Fruit fly (Drosophila melanogaster) whole organism, embryonic: ENCODE results near the gene Cdc27.
A peak's percentile ranks its signal among the peaks of the same experiment; 100 is the strongest.

Source experiments
- Asciz ChIP-seq: fragments of 200-800 bp; sonication (Bioruptor generic); optimal IDR thresholded peaks from 2 replicates; lab custom pipeline; 2017; ENCODE audit warnings: missing biosample characterization, mild to moderate bottlenecking, missing genetic modification characterization, missing genetic modification reagents
- CG10321 ChIP-seq: fragments of 200-800 bp; sonication (Bioruptor generic); IDR thresholded peaks from 2 replicates; pipeline ENCODE4 v1.3.6; 2022; ENCODE audit warnings: missing biosample characterization, missing genetic modification characterization
- CG10462 ChIP-seq: fragments of 200-800 bp; sonication (Bioruptor generic); optimal IDR thresholded peaks from 2 replicates; lab custom pipeline; 2016; ENCODE audit warnings: missing biosample characterization, missing genetic modification characterization
- CG11093 ChIP-seq: fragments of 200-800 bp; sonication (Bioruptor generic); IDR thresholded peaks from 3 replicates; pipeline ENCODE4 v1.3.6; 2022; ENCODE audit warnings: missing biosample characterization, missing genetic modification characterization
- CG12104 ChIP-seq: fragments of 200-800 bp; sonication (Bioruptor generic); optimal IDR thresholded peaks from 3 replicates; lab custom pipeline; 2016; ENCODE audit warnings: missing biosample characterization, missing genetic modification characterization
- CG13624 ChIP-seq: fragments of 200-800 bp; sonication (Bioruptor generic); optimal IDR thresholded peaks from 2 replicates; lab custom pipeline; 2016; ENCODE audit warnings: missing biosample characterization, missing genetic modification characterization
- CG14710 ChIP-seq: fragments of 200-800 bp; sonication (Bioruptor generic); optimal IDR thresholded peaks from 3 replicates; lab custom pipeline; 2019; ENCODE audit warnings: missing biosample characterization, mild to moderate bottlenecking, missing genetic modification characterization, moderate library complexity
- CG1529 ChIP-seq: fragments of 200-800 bp; sonication (Bioruptor generic); optimal IDR thresholded peaks from 3 replicates; lab custom pipeline; 2018; ENCODE audit warnings: missing biosample characterization, missing genetic modification characterization
- CG1832 ChIP-seq: fragments of 200-800 bp; sonication (Bioruptor generic); optimal IDR thresholded peaks from 2 replicates; lab custom pipeline; 2017; ENCODE audit warnings: missing biosample characterization, mild to moderate bottlenecking, missing genetic modification characterization, inconsistent platforms
- CG18476 ChIP-seq: fragments of 200-800 bp; sonication (Bioruptor generic); optimal IDR thresholded peaks from 2 replicates; lab custom pipeline; 2016; ENCODE audit warnings: missing biosample characterization, mild to moderate bottlenecking, missing genetic modification characterization
- CG34224 ChIP-seq: fragments of 200-800 bp; sonication (Bioruptor generic); IDR thresholded peaks from 3 replicates; pipeline ENCODE4 v1.3.6; 2022; ENCODE audit warnings: missing biosample characterization, missing genetic modification characterization; ENCODE audit not compliant: partially characterized antibody
- CG3726 ChIP-seq: fragments of 200-800 bp; sonication (Bioruptor generic); IDR thresholded peaks from 3 replicates; pipeline ENCODE4, ENCODE4 v1.3.6; 2022; ENCODE audit warnings: missing biosample characterization, missing genetic modification characterization
- CG4282 ChIP-seq: fragments of 200-800 bp; sonication (Bioruptor generic); optimal IDR thresholded peaks from 2 replicates; lab custom pipeline; 2016; ENCODE audit warnings: missing biosample characterization, missing genetic modification characterization
- CG4820 ChIP-seq: fragments of 200-800 bp; sonication (Bioruptor generic); optimal IDR thresholded peaks from 3 replicates; lab custom pipeline; 2016; ENCODE audit warnings: missing biosample characterization, missing genetic modification characterization
- CG9437 ChIP-seq: fragments of 200-800 bp; sonication (Bioruptor generic); optimal IDR thresholded peaks from 2 replicates; lab custom pipeline; 2018; ENCODE audit warnings: missing biosample characterization, mild to moderate bottlenecking, missing genetic modification characterization
- CkIIα-i1 ChIP-seq: fragments of 200-800 bp; sonication (Bioruptor generic); IDR thresholded peaks from 2 replicates; pipeline ENCODE4 v1.3.6; 2022; ENCODE audit warnings: missing biosample characterization, missing genetic modification characterization
- Eip74EF ChIP-seq, 2 experiments: fragments of 200-800 bp in 1 of 2; fragments of >200 bp in 1 of 2; sonication (Bioruptor generic) in 1 of 2; optimal IDR thresholded peaks; 2 replicates each; lab custom pipeline; 2017 to 2019; ENCODE audit warnings: missing biosample characterization in 2 of 2, missing genetic modification characterization in 2 of 2, mild to moderate bottlenecking in 1 of 2, moderate library complexity in 1 of 2
- HmgD ChIP-seq: fragments of 200-800 bp; sonication (Bioruptor generic); optimal IDR thresholded peaks from 3 replicates; lab custom pipeline; 2016; ENCODE audit warnings: missing biosample characterization, missing genetic modification characterization
- Lim3 ChIP-seq: fragments of 200-800 bp; sonication (Bioruptor generic); IDR thresholded peaks from 2 replicates; pipeline ENCODE4 v1.3.6; 2022; ENCODE audit warnings: missing biosample characterization, missing genetic modification characterization
- al ChIP-seq: fragments of 200-800 bp; sonication (Bioruptor generic); IDR thresholded peaks from 2 replicates; pipeline ENCODE4 v1.3.6; 2022; ENCODE audit warnings: missing biosample characterization, missing genetic modification characterization
- bcd ChIP-seq: fragments of 200-800 bp; sonication (Bioruptor generic); optimal IDR thresholded peaks from 2 replicates; lab custom pipeline; 2017; ENCODE audit warnings: missing biosample characterization, mild to moderate bottlenecking, missing genetic modification characterization
- bigmax ChIP-seq: fragments of 200-800 bp; sonication (Bioruptor generic); optimal IDR thresholded peaks from 2 replicates; lab custom pipeline; 2018; ENCODE audit warnings: missing biosample characterization, mild to moderate bottlenecking, missing genetic modification characterization
- bsh ChIP-seq, 2 experiments: fragments of 200-800 bp; sonication (Bioruptor generic); optimal IDR thresholded peaks; 2 replicates each; lab custom pipeline; 2017 to 2018; ENCODE audit warnings: mild to moderate bottlenecking in 2 of 2, missing biosample characterization in 2 of 2, missing genetic modification characterization in 2 of 2, moderate library complexity in 1 of 2
- caup ChIP-seq: fragments of 200-800 bp; sonication (Bioruptor generic); optimal IDR thresholded peaks from 3 replicates; lab custom pipeline; 2017; ENCODE audit warnings: missing biosample characterization, mild to moderate bottlenecking, missing genetic modification characterization, moderate library complexity; ENCODE audit not compliant: severe bottlenecking
- emc ChIP-seq: fragments of 200-800 bp; sonication (Bioruptor generic); optimal IDR thresholded peaks from 2 replicates; lab custom pipeline; 2016; ENCODE audit warnings: missing biosample characterization, missing genetic modification characterization
- esg ChIP-seq: fragments of 200-800 bp; sonication (Bioruptor generic); conservative IDR thresholded peaks from 2 replicates; pipeline ENCODE4 v1.3.6; 2022; ENCODE audit warnings: missing biosample characterization, missing genetic modification characterization
- ewg ChIP-seq: fragments of 200-800 bp; sonication (Bioruptor generic); optimal IDR thresholded peaks from 3 replicates; lab custom pipeline; 2017; ENCODE audit warnings: mild to moderate bottlenecking, missing biosample characterization, missing genetic modification reagents, missing genetic modification characterization
- fu2 ChIP-seq: fragments of 200-800 bp; sonication (Bioruptor generic); optimal IDR thresholded peaks from 2 replicates; lab custom pipeline; 2016; ENCODE audit warnings: missing biosample characterization, missing genetic modification characterization
- gsb-n ChIP-seq: fragments of 200-800 bp; sonication (Bioruptor generic); optimal IDR thresholded peaks from 3 replicates; lab custom pipeline; 2018; ENCODE audit warnings: missing biosample characterization, mild to moderate bottlenecking, missing genetic modification characterization
- hbn ChIP-seq: fragments of 200-800 bp; sonication (Bioruptor generic); IDR thresholded peaks from 2 replicates; pipeline ENCODE4 v1.3.6; 2022; ENCODE audit warnings: missing biosample characterization, missing genetic modification characterization; ENCODE audit not compliant: partially characterized antibody
- her ChIP-seq: fragments of 200-800 bp; sonication (Bioruptor generic); optimal IDR thresholded peaks from 2 replicates; lab custom pipeline; 2016; ENCODE audit warnings: missing biosample characterization, missing genetic modification characterization
- hth ChIP-seq: fragments of >200 bp; optimal IDR thresholded peaks from 2 replicates; lab custom pipeline; 2017; ENCODE audit warnings: inconsistent platforms
- jigr1 ChIP-seq: fragments of 200-800 bp; sonication (Bioruptor generic); IDR thresholded peaks from 3 replicates; pipeline ENCODE4 v1.3.6; 2022; ENCODE audit warnings: missing biosample characterization, missing genetic modification characterization
- jing ChIP-seq: fragments of 200-800 bp; sonication (Bioruptor generic); optimal IDR thresholded peaks from 2 replicates; lab custom pipeline; 2018; ENCODE audit warnings: missing biosample characterization, mild to moderate bottlenecking, missing genetic modification characterization
- lilli ChIP-seq: fragments of 200-800 bp; sonication (Bioruptor generic); optimal IDR thresholded peaks from 3 replicates; lab custom pipeline; 2016; ENCODE audit warnings: missing biosample characterization, missing genetic modification characterization
- nom ChIP-seq: fragments of 200-800 bp; sonication (Bioruptor generic); optimal IDR thresholded peaks from 2 replicates; lab custom pipeline; 2017; ENCODE audit warnings: missing biosample characterization, missing genetic modification characterization, mild to moderate bottlenecking, moderate library complexity, missing genetic modification reagents
- pb ChIP-seq: fragments of 200-800 bp; sonication (Bioruptor generic); optimal IDR thresholded peaks from 3 replicates; lab custom pipeline; 2016; ENCODE audit warnings: missing biosample characterization, missing genetic modification characterization
- pfk ChIP-seq: fragments of 200-800 bp; sonication (Bioruptor generic); optimal IDR thresholded peaks from 2 replicates; lab custom pipeline; 2018; ENCODE audit warnings: missing biosample characterization, mild to moderate bottlenecking, missing genetic modification characterization, moderate library complexity
- pnt ChIP-seq: fragments of 200-800 bp; sonication (Bioruptor generic); optimal IDR thresholded peaks from 3 replicates; lab custom pipeline; 2016; ENCODE audit warnings: missing biosample characterization, missing genetic modification characterization
- ranshi ChIP-seq: fragments of 200-800 bp; sonication (Bioruptor generic); IDR thresholded peaks from 2 replicates; pipeline ENCODE4 v1.3.6; 2022; ENCODE audit warnings: missing biosample characterization, missing genetic modification characterization
- rib ChIP-seq: fragments of 200-800 bp; sonication (Bioruptor generic); IDR thresholded peaks from 2 replicates; pipeline ENCODE4 v1.3.6; 2022; ENCODE audit warnings: missing biosample characterization, missing genetic modification characterization
- salm ChIP-seq: fragments of 200-800 bp; sonication (Bioruptor generic); optimal IDR thresholded peaks from 2 replicates; lab custom pipeline; 2018; ENCODE audit warnings: missing biosample characterization, mild to moderate bottlenecking, missing genetic modification characterization
- sd ChIP-seq: fragments of 200-800 bp; sonication (Bioruptor generic); optimal IDR thresholded peaks from 3 replicates; lab custom pipeline; 2018; ENCODE audit warnings: missing biosample characterization, mild to moderate bottlenecking, missing genetic modification characterization, moderate library complexity
- sens ChIP-seq: fragments of 200-800 bp; sonication (Bioruptor generic); peaks from one replicate; lab custom pipeline; 2016; ENCODE audit warnings: missing biosample characterization, missing genetic modification characterization
- sens-2 ChIP-seq: fragments of 200-800 bp; sonication (Bioruptor generic); IDR thresholded peaks from 2 replicates; pipeline ENCODE4 v1.3.6; 2022; ENCODE audit warnings: missing biosample characterization, missing genetic modification characterization
- sna ChIP-seq: fragments of 200-800 bp; sonication (Bioruptor generic); IDR thresholded peaks from 2 replicates; pipeline ENCODE4 v1.3.6; 2022; ENCODE audit warnings: missing biosample characterization, missing genetic modification characterization; ENCODE audit not compliant: partially characterized antibody
- stc ChIP-seq: fragments of 200-800 bp; sonication (Bioruptor generic); IDR thresholded peaks from 2 replicates; pipeline ENCODE4 v1.3.6; 2022; ENCODE audit warnings: missing biosample characterization, missing genetic modification characterization
- trem ChIP-seq: fragments of 200-800 bp; optimal IDR thresholded peaks from 3 replicates; lab custom pipeline; 2019; ENCODE audit warnings: missing biosample characterization, mild to moderate bottlenecking, missing genetic modification characterization, moderate library complexity
- tup ChIP-seq: fragments of 200-800 bp; sonication (Bioruptor generic); optimal IDR thresholded peaks from 2 replicates; lab custom pipeline; 2016; ENCODE audit warnings: missing biosample characterization, mild to moderate bottlenecking, missing genetic modification characterization, moderate library complexity
- tx ChIP-seq: fragments of 200-800 bp; sonication (Bioruptor generic); optimal IDR thresholded peaks from 2 replicates; lab custom pipeline; 2016; ENCODE audit warnings: missing biosample characterization, missing genetic modification characterization
- usp ChIP-seq: fragments of >200 bp; optimal IDR thresholded peaks from 2 replicates; lab custom pipeline; 2017; ENCODE audit warnings: missing biosample characterization, missing genetic modification characterization
- zfh1 ChIP-seq: fragments of 200-800 bp; sonication (Bioruptor generic); IDR thresholded peaks from 3 replicates; pipeline ENCODE4 v1.3.6; 2022; ENCODE audit warnings: missing biosample characterization, missing genetic modification characterization

The Cdc27 gene

dm6 chr3L:7249167-7249566 is at the start of gene Cdc27 (continued):
- TF ChIP-seq Eip74EF (GFP tag; optimal IDR thresholded peaks at IDR 0.05; lab: Kevin White, UChicago) (peak in 1 of 2 experiments; percentile 91), bsh (GFP tag; optimal IDR thresholded peaks at IDR 0.05; lab: Kevin White, UChicago) (peak in 1 of 2 experiments; percentile 36), Asciz (GFP tag; lab: Kevin White, UChicago) (no peak), caup (GFP tag; lab: Kevin White, UChicago) (no peak), tup (GFP tag; lab: Kevin White, UChicago) (no peak), CG34224 (GFP tag; lab: Robert Waterston, UW) (peak; percentile 77), CG4820 (GFP tag; lab: Kevin White, UChicago) (no peak), hbn (GFP tag; lab: Robert Waterston, UW) (peak; percentile 77), ewg (no peak), CG18476 (GFP tag; lab: Kevin White, UChicago) (peak; percentile 21), salm (tag; lab: Kevin White, UChicago) (no peak), HmgD (GFP tag; lab: Kevin White, UChicago) (peak; percentile 59), ranshi (0 out of 2 replicates have a peak, but pooled peaks have one; percentile 26), CG14710 (tag; lab: Kevin White, UChicago) (peak; percentile 50), CG1832 (GFP tag; lab: Kevin White, UChicago) (no peak), jing (no peak), her (GFP tag; lab: Kevin White, UChicago) (no peak), CG4282 (GFP tag; lab: Kevin White, UChicago) (no peak), CG13624 (no peak), sens (peak; percentile 93), sd (no peak), trem (peak; percentile 67), hth (no peak), CG12104 (GFP tag; lab: Kevin White, UChicago) (no peak), fu2 (GFP tag; lab: Kevin White, UChicago) (peak; percentile 9), al (GFP tag; lab: Robert Waterston, UW) (peak; percentile 20; the same call in 1 of the 2 replicates), CG1529 (GFP tag; lab: Kevin White, UChicago) (no peak), CG9437 (GFP tag; lab: Kevin White, UChicago) (no peak), jigr1 (GFP tag; lab: Robert Waterston, UW) (no peak; the same call in 2 of the 3 replicates), sens-2 (GFP tag; lab: Robert Waterston, UW) (no peak), pb (GFP tag; lab: Kevin White, UChicago) (no peak), CkIIα-i1 (no peak), sna (GFP tag; lab: Robert Waterston, UW) (peak; percentile 75; the same call in 1 of the 2 replicates), bigmax (no peak), bcd (GFP tag; lab: Kevin White, UChicago) (peak; percentile 42), CG10321 (GFP tag; lab: Robert Waterston, UW) (no peak), Lim3 (GFP tag; lab: Robert Waterston, UW) (no peak), CG11093 (GFP tag; lab: Robert Waterston, UW) (no peak), pfk (GFP tag; lab: Kevin White, UChicago) (no peak), CG10462 (no peak), gsb-n (peak; percentile 16), pnt (GFP tag; lab: Kevin White, UChicago) (no peak), tx (GFP tag; lab: Kevin White, UChicago) (no peak), CG3726 (no peak), emc (no peak), usp (GFP tag; lab: Kevin White, UChicago) (no peak), lilli (GFP tag; lab: Kevin White, UChicago) (peak; percentile 48), nom (GFP tag; lab: Kevin White, UChicago) (no peak), zfh1 (GFP tag; lab: Robert Waterston, UW) (peak; percentile 61; the same call in 2 of the 3 replicates), stc (GFP tag; lab: Robert Waterston, UW) (no peak), rib (GFP tag; lab: Robert Waterston, UW) (no peak), esg (GFP tag; lab: Robert Waterston, UW) (no peak)
